Fruit fly (Drosophila melanogaster) whole organism, wandering third instar larva: ENCODE measurements around the gene tub.

Source experiments
- Abd-B ChIP-seq: fragments of >200 bp; optimal IDR thresholded peaks from 2 replicates; lab custom pipeline; 2017; ENCODE audit warnings: missing biosample characterization, missing genetic modification characterization
- CG32264 ChIP-seq: fragments of 200-800 bp; sonication (Bioruptor generic); optimal IDR thresholded peaks from 2 replicates; lab custom pipeline; 2016; ENCODE audit warnings: missing biosample characterization, missing genetic modification characterization
- CG9705 ChIP-seq: fragments of 200-800 bp; sonication (Bioruptor generic); optimal IDR thresholded peaks from 2 replicates; lab custom pipeline; 2018; ENCODE audit warnings: missing biosample characterization, mild to moderate bottlenecking, missing genetic modification characterization
- Dfd ChIP-seq: fragments of >200 bp; optimal IDR thresholded peaks from 2 replicates; lab custom pipeline; 2017; ENCODE audit warnings: missing biosample characterization, missing genetic modification characterization
- Dif ChIP-seq: fragments of 200-275, 200-300 bp; sonication (Bioruptor generic); optimal IDR thresholded peaks from 2 replicates; lab custom pipeline; 2018; ENCODE audit warnings: missing biosample characterization, missing genetic modification characterization; ENCODE audit not compliant: partially characterized antibody
- GATAd ChIP-seq: sonication (Bioruptor generic); optimal IDR thresholded peaks from 2 replicates; lab custom pipeline; 2016; ENCODE audit warnings: missing biosample characterization, missing genetic modification characterization
- HLH106 ChIP-seq: fragments of 200-800 bp; optimal IDR thresholded peaks from 3 replicates; lab custom pipeline; 2019; ENCODE audit warnings: missing biosample characterization, mild to moderate bottlenecking, missing genetic modification characterization, moderate library complexity
- Hnf4 ChIP-seq: fragments of 200-800 bp; sonication (Bioruptor generic); optimal IDR thresholded peaks from 2 replicates; lab custom pipeline; 2016; ENCODE audit warnings: missing biosample characterization, mild to moderate bottlenecking, missing genetic modification characterization
- Hr78 ChIP-seq: fragments of >200 bp; optimal IDR thresholded peaks from 2 replicates; lab custom pipeline; 2017; ENCODE audit warnings: missing biosample characterization, missing genetic modification characterization
- Hr83 ChIP-seq: fragments of 200-300 bp; sonication (Bioruptor generic); optimal IDR thresholded peaks from 2 replicates; lab custom pipeline; 2016; ENCODE audit warnings: missing biosample characterization, mild to moderate bottlenecking, missing genetic modification characterization, moderate library complexity; ENCODE audit not compliant: poor library complexity, severe bottlenecking
- Jra ChIP-seq: sonication (Bioruptor generic); optimal IDR thresholded peaks from 2 replicates; lab custom pipeline; 2016; ENCODE audit warnings: missing biosample characterization, missing genetic modification characterization
- Myc ChIP-seq: fragments of >200 bp; optimal IDR thresholded peaks from 2 replicates; lab custom pipeline; 2017
- OdsH ChIP-seq: fragments of 200-800 bp; sonication (Bioruptor generic); optimal IDR thresholded peaks from 2 replicates; lab custom pipeline; 2016; ENCODE audit warnings: missing biosample characterization, mild to moderate bottlenecking, missing genetic modification characterization
- Rel ChIP-seq, 2 experiments: fragments of 200-800 bp; sonication (Bioruptor generic) in 1 of 2; optimal IDR thresholded peaks; 2 replicates in 1 of 2; 3 replicates in 1 of 2; lab custom pipeline; 2016 to 2019; ENCODE audit warnings: mild to moderate bottlenecking in 2 of 2, missing biosample characterization in 2 of 2, missing genetic modification characterization in 2 of 2, moderate library complexity in 1 of 2
- Sp1 ChIP-seq: fragments of 200-800 bp; sonication (Bioruptor generic); optimal IDR thresholded peaks from 3 replicates; lab custom pipeline; 2019; ENCODE audit warnings: missing biosample characterization, mild to moderate bottlenecking, missing genetic modification characterization, moderate library complexity
- Vsx2 ChIP-seq: fragments of 200-300, 225-300 bp; sonication (Bioruptor generic); optimal IDR thresholded peaks from 2 replicates; lab custom pipeline; 2018; ENCODE audit warnings: missing biosample characterization, missing genetic modification characterization; ENCODE audit not compliant: partially characterized antibody
- br ChIP-seq: fragments of 200-800 bp; sonication (Bioruptor generic); optimal IDR thresholded peaks from 2 replicates; lab custom pipeline; 2016; ENCODE audit warnings: missing biosample characterization, missing genetic modification characterization
- dl ChIP-seq, 2 experiments: fragments of 175-275, 200-275 bp in 1 of 2; fragments of 200-275 bp in 1 of 2; sonication (Bioruptor generic); optimal IDR thresholded peaks; lab custom pipeline; 2018; ENCODE audit warnings: mild to moderate bottlenecking in 2 of 2, missing biosample characterization in 2 of 2, missing genetic modification characterization in 2 of 2, moderate library complexity in 2 of 2; ENCODE audit not compliant: partially characterized antibody in 2 of 2, insufficient read depth in 1 of 2
- dmrt93B ChIP-seq: fragments of 200-800 bp; sonication (Bioruptor generic); optimal IDR thresholded peaks from 2 replicates; lab custom pipeline; 2018; ENCODE audit warnings: missing biosample characterization, mild to moderate bottlenecking, missing genetic modification characterization
- dsf ChIP-seq: sonication (Bioruptor generic); optimal IDR thresholded peaks from 2 replicates; lab custom pipeline; 2016; ENCODE audit warnings: missing biosample characterization, missing genetic modification characterization, borderline replicate concordance
- ey ChIP-seq: fragments of 200-800 bp; sonication (Bioruptor generic); optimal IDR thresholded peaks from 2 replicates; lab custom pipeline; 2016; ENCODE audit warnings: missing biosample characterization, missing genetic modification characterization
- foxo ChIP-seq, 2 experiments: fragments of 200-800 bp; sonication (Bioruptor generic); optimal IDR thresholded peaks; 2 replicates in 1 of 2; 3 replicates in 1 of 2; lab custom pipeline; 2016 to 2017; ENCODE audit warnings: missing biosample characterization in 2 of 2, missing genetic modification characterization in 2 of 2
- fru ChIP-seq: fragments of 200-800 bp; sonication (Bioruptor generic); optimal IDR thresholded peaks from 3 replicates; lab custom pipeline; 2016; ENCODE audit warnings: missing biosample characterization, mild to moderate bottlenecking, missing genetic modification characterization
- h ChIP-seq: fragments of 200-800 bp; sonication (Bioruptor generic); optimal IDR thresholded peaks from 3 replicates; lab custom pipeline; 2016; ENCODE audit warnings: missing biosample characterization, mild to moderate bottlenecking, missing genetic modification characterization
- jim ChIP-seq: fragments of 175-275, 200-325 bp; sonication (Bioruptor generic); optimal IDR thresholded peaks from 2 replicates; lab custom pipeline; 2016; ENCODE audit warnings: missing biosample characterization, mild to moderate bottlenecking, missing genetic modification characterization
- lola ChIP-seq: fragments of >200 bp; optimal IDR thresholded peaks from 2 replicates; lab custom pipeline; 2017; ENCODE audit warnings: missing biosample characterization, missing genetic modification characterization
- pan ChIP-seq: fragments of >200 bp; optimal IDR thresholded peaks from 2 replicates; lab custom pipeline; 2017
- psq ChIP-seq: fragments of 200-800 bp; sonication (Bioruptor generic); optimal IDR thresholded peaks from 3 replicates; lab custom pipeline; 2017; ENCODE audit warnings: missing biosample characterization, mild to moderate bottlenecking, missing genetic modification characterization, moderate library complexity
- rgr ChIP-seq: fragments of 200-800 bp; sonication (Bioruptor generic); optimal IDR thresholded peaks from 3 replicates; lab custom pipeline; 2016; ENCODE audit warnings: missing biosample characterization, mild to moderate bottlenecking, missing genetic modification characterization
- sage ChIP-seq: fragments of 200-800 bp; sonication (Bioruptor generic); optimal IDR thresholded peaks from 2 replicates; lab custom pipeline; 2016; ENCODE audit warnings: missing biosample characterization, mild to moderate bottlenecking, missing genetic modification characterization
- tai ChIP-seq: sonication (Bioruptor generic); optimal IDR thresholded peaks from 2 replicates; lab custom pipeline; 2016; ENCODE audit warnings: missing biosample characterization, missing genetic modification characterization
- usp ChIP-seq: fragments of >200 bp; optimal IDR thresholded peaks from 2 replicates; lab custom pipeline; 2017; ENCODE audit warnings: missing biosample characterization, missing genetic modification characterization
- woc ChIP-seq: sonication (Bioruptor generic); optimal IDR thresholded peaks from 2 replicates; lab custom pipeline; 2016; ENCODE audit warnings: missing biosample characterization, mild to moderate bottlenecking, missing genetic modification characterization

Gene tub

DNA sequence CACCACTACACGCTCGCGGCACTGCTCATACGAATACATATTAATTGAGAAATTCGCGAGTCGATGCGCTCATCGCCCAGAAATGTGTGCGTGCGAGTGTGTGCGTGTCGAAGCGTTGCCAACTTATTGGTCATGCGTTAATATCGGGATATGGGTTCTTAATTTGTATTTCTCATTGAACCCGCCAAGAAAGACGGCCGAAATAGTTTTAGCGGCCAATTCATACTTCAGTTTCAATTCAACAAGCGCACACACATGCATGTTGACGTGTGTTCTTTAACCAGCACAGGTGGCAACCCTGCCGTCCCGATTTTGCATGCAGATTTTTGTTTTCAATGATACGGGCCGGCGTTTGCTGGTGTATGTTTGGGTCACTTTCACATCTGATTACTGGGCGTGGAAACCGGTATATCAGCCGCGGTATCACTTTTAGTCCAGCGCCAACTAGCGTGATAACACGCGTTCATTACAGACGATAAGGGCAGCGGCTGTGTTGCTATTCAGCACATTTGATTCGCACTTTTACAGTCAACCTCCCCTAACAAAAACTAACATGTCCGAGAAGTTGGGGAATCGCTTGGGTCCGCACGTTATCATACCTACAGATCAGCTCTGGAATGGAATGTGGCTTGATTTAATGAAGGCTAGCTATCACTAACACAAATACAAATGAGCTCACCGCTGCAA is 16.3 kb downstream of the tub start:
- TF ChIP-seq usp (no peak), sage (GFP tag; lab: Kevin White, UChicago) (no peak), Hr83 (GFP tag; lab: Kevin White, UChicago) (no peak), Dif (GFP tag; lab: Kevin White, UChicago) (no peak), HLH106 (tag; lab: Kevin White, UChicago) (peak; percentile 32), psq (GFP tag; lab: Kevin White, UChicago) (peak; percentile 35), Sp1 (GFP tag; lab: Kevin White, UChicago) (peak; percentile 38), OdsH (GFP tag; lab: Kevin White, UChicago) (peak; percentile 46), fru (peak; percentile 63), Abd-B (GFP tag; lab: Kevin White, UChicago) (no peak), dl (GFP tag; optimal IDR thresholded peaks at IDR 0.05; lab: Kevin White, UChicago; ENCODE audit: insufficient read depth in 1 of 2, partially characterized antibody in 2 of 2) (peak in 1 of 2 experiments; percentile 51), br (GFP tag; lab: Kevin White, UChicago) (peak; percentile 65), rgr (peak; percentile 71), Dfd (GFP tag; lab: Kevin White, UChicago) (no peak), pan (lab: Kevin White, UChicago) (no peak), Myc (lab: Kevin White, UChicago) (no peak), ey (peak; percentile 40), Vsx2 (no peak), Hr78 (GFP tag; lab: Kevin White, UChicago) (no peak), dsf (GFP tag; lab: Kevin White, UChicago) (no peak), CG9705 (peak; percentile 19), tai (GFP tag; lab: Kevin White, UChicago) (no peak), Hnf4 (peak; percentile 53), CG32264 (peak; percentile 23), GATAd (GFP tag; lab: Kevin White, UChicago) (no peak), lola (GFP tag; lab: Kevin White, UChicago) (no peak), Rel (GFP tag; optimal IDR thresholded peaks at IDR 0.05; lab: Kevin White, UChicago) (no peak), Rel (tag; optimal IDR thresholded peaks at IDR 0.05; lab: Kevin White, UChicago) (peak; percentile 32), h (GFP tag; lab: Kevin White, UChicago) (peak; percentile 73), Jra (GFP tag; lab: Kevin White, UChicago) (peak; percentile 89), foxo (GFP tag; optimal IDR thresholded peaks at IDR 0.05; lab: Kevin White, UChicago) (peak; percentile 21 to 76)

DNA sequence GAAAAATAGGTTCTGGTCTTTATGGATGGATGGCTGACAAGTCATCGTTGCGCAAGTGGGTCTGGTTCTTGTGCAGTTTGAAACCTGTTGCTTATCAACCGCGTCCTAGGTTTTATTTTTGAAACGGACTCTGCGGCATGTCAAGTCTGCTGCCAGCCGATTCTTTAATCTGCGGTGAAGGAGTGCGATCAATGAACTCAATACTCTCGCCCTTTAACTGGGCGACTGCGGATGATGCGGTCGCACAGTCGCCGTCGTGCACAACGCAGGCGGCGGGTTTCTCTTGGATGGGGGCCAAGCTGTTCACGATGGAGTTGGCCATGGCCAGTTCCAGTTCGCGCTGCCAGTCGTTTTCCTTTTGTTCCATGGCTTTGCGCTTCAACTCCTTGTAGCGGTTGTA is 19.8 kb downstream of the tub start:
- TF ChIP-seq OdsH (GFP tag; lab: Kevin White, UChicago) (no peak), usp (no peak), dmrt93B (GFP tag; lab: Kevin White, UChicago) (no peak), rgr (no peak), h (GFP tag; lab: Kevin White, UChicago) (no peak), dsf (GFP tag; lab: Kevin White, UChicago) (no peak), jim (GFP tag; lab: Kevin White, UChicago) (no peak), Dfd (GFP tag; lab: Kevin White, UChicago) (no peak)
- TF ChIP-seq, all 38 proteins: peak for 0

DNA sequence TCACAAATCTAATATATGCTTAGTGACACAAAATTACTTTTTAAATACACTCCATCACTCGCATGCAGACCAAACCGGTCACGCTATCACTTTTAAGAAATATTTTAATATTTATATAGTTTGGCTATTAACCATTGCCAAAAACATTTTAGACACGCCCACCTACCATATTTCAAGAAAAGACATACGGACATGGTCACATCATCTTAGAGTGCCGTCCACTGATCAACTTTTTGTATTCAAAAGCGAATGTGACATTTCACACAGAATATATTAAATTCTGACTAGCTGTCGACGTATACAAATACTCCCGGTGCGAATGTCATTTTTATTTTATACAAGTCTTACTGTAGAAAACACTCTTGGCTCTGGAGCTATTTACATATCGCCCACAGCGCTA is 28.6 kb downstream of the tub start, which contains the start of gene CG31528:
Gene CG31528 (plus strand): TSS at position 301 of the 400 bp plus-strand sequence.
- TF ChIP-seq Dfd (GFP tag; lab: Kevin White, UChicago) (no peak), foxo (GFP tag; optimal IDR thresholded peaks at IDR 0.05; lab: Kevin White, UChicago) (no peak), usp (no peak), lola (GFP tag; lab: Kevin White, UChicago) (no peak), Hr83 (GFP tag; lab: Kevin White, UChicago) (no peak), ey (no peak), Rel (GFP tag; optimal IDR thresholded peaks at IDR 0.05; lab: Kevin White, UChicago) (no peak), Rel (tag; optimal IDR thresholded peaks at IDR 0.05; lab: Kevin White, UChicago) (no peak), Jra (GFP tag; lab: Kevin White, UChicago) (no peak), CG9705 (no peak), Hr78 (GFP tag; lab: Kevin White, UChicago) (no peak)

DNA sequence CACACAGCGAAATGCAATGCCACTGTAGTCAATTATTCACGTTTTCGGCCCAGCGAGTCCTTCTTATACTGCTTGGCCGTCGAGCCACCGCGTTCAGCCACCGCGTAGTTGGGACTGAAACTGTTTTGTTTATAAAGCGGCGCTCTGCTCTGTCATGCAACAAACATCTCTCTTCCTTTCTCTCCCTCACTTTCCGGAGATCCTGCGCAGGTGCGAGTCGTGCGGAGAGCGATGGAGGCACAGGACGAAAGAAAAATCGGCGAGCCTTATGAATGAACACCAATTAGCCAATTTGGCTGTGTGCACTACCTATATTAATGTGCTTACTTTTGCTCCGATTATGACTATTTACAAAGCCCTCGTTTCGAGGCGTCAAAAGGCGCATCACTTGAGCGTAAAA is 31.9 kb downstream of the tub start, which contains the start of gene CG32944:
Gene CG32944 (minus strand): TSS at position 97 of the 400 bp plus-strand sequence.
- TF ChIP-seq Vsx2, result peak; percentile 58
- TF ChIP-seq Dif (GFP tag; lab: Kevin White, UChicago), result peak; percentile 38
- no peak for TF ChIP-seq woc
